Worm (Caenorhabditis elegans): Measurements from ENCODE around the gene srg-66.

Gene srg-66

DNA sequence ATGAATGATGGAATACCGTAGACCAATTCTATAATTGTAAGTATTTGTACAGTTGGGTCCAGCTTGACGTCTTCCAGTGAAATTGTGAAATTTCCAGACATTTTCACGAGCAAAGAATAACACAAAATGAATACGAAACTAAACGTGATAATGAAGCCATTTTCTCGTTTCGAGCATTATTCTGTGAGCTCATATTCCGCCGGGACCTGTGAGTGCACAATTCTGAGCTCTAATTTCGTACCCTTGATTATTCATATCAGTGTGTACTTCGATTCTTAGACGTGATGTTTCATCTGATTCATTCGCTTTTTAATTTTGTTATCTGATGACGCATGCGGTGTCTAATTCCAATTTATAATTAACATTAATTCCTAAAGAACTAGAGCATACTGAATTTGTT, at the start of gene srg-66:
srg-66 (minus strand) TSS at position 101 of the 400 bp plus-strand sequence.
- TF ChIP-seq cebp-1 (GFP tag; IDR thresholded peaks at IDR 0.05) (no peak), cebp-1 (tag; optimal IDR thresholded peaks at IDR 0.05) (no peak), aptf-2 (GFP tag; conservative IDR thresholded peaks at IDR 0.05) (no peak), rpc-1 (optimal IDR thresholded peaks at IDR 0.05) (no peak), rpc-1 (tag; optimal IDR thresholded peaks at IDR 0.05) (no peak)

DNA sequence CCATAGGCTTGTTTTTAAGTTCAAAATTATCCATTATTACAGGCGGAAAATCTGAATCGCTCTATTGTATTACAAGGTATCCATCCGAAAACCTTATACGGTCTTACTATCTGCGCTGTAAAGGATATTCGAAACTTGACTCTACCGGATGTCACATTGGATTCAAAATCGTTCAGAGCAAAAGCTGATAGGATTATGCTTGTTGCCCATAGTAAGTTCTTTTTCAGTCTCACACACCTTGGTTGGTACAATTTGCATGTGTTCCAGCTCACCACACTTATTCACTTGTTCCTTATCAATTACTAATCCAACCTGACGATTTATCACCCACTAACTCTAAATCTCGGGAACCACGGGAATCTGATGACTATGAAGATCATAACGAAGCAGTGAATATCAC, 45.5 kb upstream of the srg-66 start:
- TF ChIP-seq hsf-1 (GFP tag; IDR thresholded peaks at IDR 0.05) (no peak), Y79H2A.3 (GFP tag; conservative IDR thresholded peaks at IDR 0.05) (no peak), madf-6 (GFP tag; IDR thresholded peaks at IDR 0.05) (no peak), T07F8.4 (tag; optimal IDR thresholded peaks at IDR 0.05) (no peak), hlh-12 (tag; optimal IDR thresholded peaks at IDR 0.05) (no peak), atf-7 (tag; optimal IDR thresholded peaks at IDR 0.05) (no peak), madf-8 (GFP tag; conservative IDR thresholded peaks at IDR 0.05) (no peak), lin-40 (tag; optimal IDR thresholded peaks at IDR 0.05) (no peak), F23B12.7 (tag; optimal IDR thresholded peaks at IDR 0.05; ENCODE audit: insufficient read depth) (no peak), ceh-27 (GFP tag; optimal IDR thresholded peaks at IDR 0.05) (no peak), die-1 (tag; optimal IDR thresholded peaks at IDR 0.05) (no peak), ceh-58 (GFP tag; IDR thresholded peaks at IDR 0.05) (no peak), B0019.2 (GFP tag; conservative IDR thresholded peaks at IDR 0.05) (no peak), gei-17 (GFP tag; optimal IDR thresholded peaks at IDR 0.05) (no peak), pha-4 (tag; optimal IDR thresholded peaks at IDR 0.05) (no peak), aptf-3 (GFP tag; IDR thresholded peaks at IDR 0.05) (no peak), chd-7 (tag; optimal IDR thresholded peaks at IDR 0.05) (no peak)

DNA sequence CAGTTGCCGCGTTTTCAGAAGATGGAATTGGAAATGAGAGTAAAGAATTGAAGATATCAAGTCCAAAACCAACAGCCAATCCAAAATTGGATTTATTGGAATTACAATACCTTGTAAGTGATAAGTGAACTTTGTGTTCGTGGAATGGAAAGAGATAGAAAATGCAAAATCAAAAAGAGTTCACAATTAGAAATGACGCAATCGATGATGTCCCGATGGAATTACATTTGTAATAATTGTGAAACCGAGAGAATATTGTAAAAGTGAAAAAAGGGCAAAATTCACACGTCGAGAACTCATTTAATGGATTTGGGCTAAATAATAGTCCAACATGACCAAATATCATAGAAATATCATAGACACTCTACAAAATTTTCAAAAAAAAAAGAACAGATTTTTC, 43.0 kb upstream of the srg-66 start:
- TF ChIP-seq aptf-3 (GFP tag; IDR thresholded peaks at IDR 0.05) (no peak), athp-1 (tag; optimal IDR thresholded peaks at IDR 0.05) (no peak), ztf-25 (GFP tag; IDR thresholded peaks at IDR 0.05) (no peak), lsy-27 (tag; optimal IDR thresholded peaks at IDR 0.05; ENCODE audit: borderline replicate concordance, insufficient read depth) (no peak), ztf-3 (GFP tag; optimal IDR thresholded peaks at IDR 0.05) (no peak), F22D6.2 (tag; optimal IDR thresholded peaks at IDR 0.05) (no peak), nhr-179 (tag; optimal IDR thresholded peaks at IDR 0.05) (no peak), cebp-2 (GFP tag; IDR thresholded peaks at IDR 0.05) (no peak), ccch-3 (GFP tag; optimal IDR thresholded peaks at IDR 0.05) (no peak), Y67H2A.10 (GFP tag; conservative IDR thresholded peaks at IDR 0.05) (no peak), F39B2.1 (GFP tag; IDR thresholded peaks at IDR 0.05) (no peak), akir-1 (GFP tag; optimal IDR thresholded peaks at IDR 0.05) (no peak), hmg-20 (GFP tag; IDR thresholded peaks at IDR 0.05) (no peak), ekl-4 (GFP tag; IDR thresholded peaks at IDR 0.05) (no peak)

DNA sequence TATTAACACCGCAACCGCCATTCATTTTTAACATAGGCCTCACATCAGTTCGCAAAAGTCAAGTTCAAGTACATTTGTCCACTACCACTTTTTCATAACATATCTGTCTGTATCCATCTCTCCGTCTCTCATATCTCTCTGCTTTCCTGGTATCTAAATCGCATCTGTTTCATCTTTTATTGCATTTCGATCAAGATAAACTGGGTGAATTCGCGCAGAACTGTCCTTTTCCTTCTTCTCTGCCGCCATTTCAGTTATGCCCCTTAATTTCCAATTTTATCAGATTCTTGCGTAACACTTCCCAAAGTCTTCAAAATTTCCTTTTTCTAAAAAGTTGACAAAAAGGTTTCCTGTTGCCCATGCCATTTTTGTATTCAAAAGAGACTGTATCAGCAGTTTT, 41.0 kb upstream of the srg-66 start:
- TF ChIP-seq unc-62 (GFP tag; optimal IDR thresholded peaks at IDR 0.05) (no peak), mxl-1 (tag; optimal IDR thresholded peaks at IDR 0.05) (no peak)

Measured in whole organism, young adult.